Fruit fly (Drosophila melanogaster) whole organism, embryonic: ENCODE results near the gene gfzf.

Source experiments
- CG10267 ChIP-seq: fragments of 200-800 bp; sonication (Bioruptor generic); optimal IDR thresholded peaks from 2 replicates; lab custom pipeline; 2018; ENCODE audit warnings: missing biosample characterization, mild to moderate bottlenecking, missing genetic modification characterization, moderate library complexity
- CG10431 ChIP-seq: fragments of 200-800 bp; sonication (Bioruptor generic); optimal IDR thresholded peaks from 3 replicates; lab custom pipeline; 2018; ENCODE audit warnings: missing biosample characterization, mild to moderate bottlenecking, missing genetic modification characterization
- CG10959 ChIP-seq: fragments of 200-800 bp; sonication (Bioruptor generic); IDR thresholded peaks from 2 replicates; pipeline ENCODE4 v1.3.6; 2022; ENCODE audit warnings: missing biosample characterization, missing genetic modification characterization
- CG11723 ChIP-seq: fragments of 200-800 bp; sonication (Bioruptor generic); optimal IDR thresholded peaks from 2 replicates; lab custom pipeline; 2017; ENCODE audit warnings: missing biosample characterization, mild to moderate bottlenecking, missing genetic modification characterization
- CG12219 ChIP-seq: fragments of 200-800 bp; sonication (Bioruptor generic); optimal IDR thresholded peaks from 3 replicates; lab custom pipeline; 2018; ENCODE audit warnings: missing biosample characterization, mild to moderate bottlenecking, missing genetic modification characterization
- CG14014 ChIP-seq: fragments of 200-800 bp; sonication (Bioruptor generic); IDR thresholded peaks from 2 replicates; pipeline ENCODE4 v1.3.6; 2022; ENCODE audit warnings: missing biosample characterization, missing genetic modification characterization
- CG14965 ChIP-seq: fragments of 200-800 bp; sonication (Bioruptor generic); optimal IDR thresholded peaks from 2 replicates; lab custom pipeline; 2016; ENCODE audit warnings: missing biosample characterization, missing genetic modification characterization, borderline replicate concordance
- CG16863 ChIP-seq: fragments of 200-800 bp; sonication (Bioruptor generic); optimal IDR thresholded peaks from 3 replicates; lab custom pipeline; 2016; ENCODE audit warnings: missing biosample characterization, missing genetic modification characterization
- CG30403 ChIP-seq: fragments of 200-800 bp; sonication (Bioruptor generic); optimal IDR thresholded peaks from 3 replicates; lab custom pipeline; 2016; ENCODE audit warnings: missing biosample characterization, missing genetic modification characterization
- CG34422 ChIP-seq: fragments of 200-800 bp; sonication (Bioruptor generic); IDR thresholded peaks from 3 replicates; pipeline ENCODE4 v1.3.6; 2022; ENCODE audit warnings: missing biosample characterization, missing genetic modification characterization
- CG42726 ChIP-seq: fragments of 200-800 bp; sonication (Bioruptor generic); IDR thresholded peaks from 2 replicates; pipeline ENCODE4 v1.3.6; 2022; ENCODE audit warnings: missing biosample characterization, missing genetic modification characterization; ENCODE audit not compliant: partially characterized antibody
- CG4820 ChIP-seq: fragments of 200-800 bp; sonication (Bioruptor generic); optimal IDR thresholded peaks from 3 replicates; lab custom pipeline; 2016; ENCODE audit warnings: missing biosample characterization, missing genetic modification characterization
- CG5180 ChIP-seq: fragments of 200-800 bp; sonication (Bioruptor generic); optimal IDR thresholded peaks from 3 replicates; lab custom pipeline; 2017; ENCODE audit warnings: missing biosample characterization, missing genetic modification characterization, mild to moderate bottlenecking, moderate library complexity, missing genetic modification reagents
- CG9797 ChIP-seq: fragments of 200-800 bp; sonication (Bioruptor generic); optimal IDR thresholded peaks from 3 replicates; lab custom pipeline; 2018; ENCODE audit warnings: missing biosample characterization, mild to moderate bottlenecking, missing genetic modification characterization
- CG9876 ChIP-seq: fragments of 200-800 bp; sonication (Bioruptor generic); optimal IDR thresholded peaks from 2 replicates; lab custom pipeline; 2016; ENCODE audit warnings: missing biosample characterization, missing genetic modification characterization
- CkIIα-i1 ChIP-seq: fragments of 200-800 bp; sonication (Bioruptor generic); IDR thresholded peaks from 2 replicates; pipeline ENCODE4 v1.3.6; 2022; ENCODE audit warnings: missing biosample characterization, missing genetic modification characterization
- D19B ChIP-seq: fragments of 200-800 bp; sonication (Bioruptor generic); optimal IDR thresholded peaks from 2 replicates; lab custom pipeline; 2017; ENCODE audit warnings: missing biosample characterization, mild to moderate bottlenecking, missing genetic modification characterization
- Doc3 ChIP-seq: fragments of 200-800 bp; sonication (Bioruptor generic); IDR thresholded peaks from 3 replicates; pipeline ENCODE4 v1.3.6; 2022; ENCODE audit warnings: missing biosample characterization, missing genetic modification characterization; ENCODE audit not compliant: partially characterized antibody
- H2.0 ChIP-seq: fragments of 200-800 bp; sonication (Bioruptor generic); IDR thresholded peaks from 2 replicates; pipeline ENCODE4 v1.3.6; 2022; ENCODE audit warnings: missing biosample characterization, missing genetic modification characterization
- HmgD ChIP-seq: fragments of 200-800 bp; sonication (Bioruptor generic); optimal IDR thresholded peaks from 3 replicates; lab custom pipeline; 2016; ENCODE audit warnings: missing biosample characterization, missing genetic modification characterization
- Hmx ChIP-seq: fragments of 200-800 bp; sonication (Bioruptor generic); optimal IDR thresholded peaks from 2 replicates; lab custom pipeline; 2016; ENCODE audit warnings: missing biosample characterization, missing genetic modification characterization
- Hr51 ChIP-seq, 2 experiments: fragments of 200-800 bp; sonication (Bioruptor generic); optimal IDR thresholded peaks; 2 replicates in 1 of 2; 3 replicates in 1 of 2; lab custom pipeline; 2016 to 2018; ENCODE audit warnings: missing biosample characterization in 2 of 2, missing genetic modification characterization in 2 of 2, mild to moderate bottlenecking in 1 of 2, moderate library complexity in 1 of 2
- Max ChIP-seq: fragments of 200-800 bp; sonication (Bioruptor generic); optimal IDR thresholded peaks from 2 replicates; lab custom pipeline; 2016; ENCODE audit warnings: missing biosample characterization, mild to moderate bottlenecking, missing genetic modification characterization
- Med ChIP-seq: fragments of 200-800 bp; sonication (Bioruptor generic); peaks from one replicate; lab custom pipeline; 2016; ENCODE audit warnings: missing biosample characterization, missing genetic modification characterization, mild to moderate bottlenecking, inconsistent platforms, moderate library complexity
- Mes4 ChIP-seq: fragments of 200-800 bp; sonication (Bioruptor generic); optimal IDR thresholded peaks from 2 replicates; lab custom pipeline; 2016; ENCODE audit warnings: missing biosample characterization, missing genetic modification characterization
- Nf-YC ChIP-seq: fragments of 200-800 bp; optimal IDR thresholded peaks from 3 replicates; lab custom pipeline; 2019; ENCODE audit warnings: missing biosample characterization, mild to moderate bottlenecking, missing genetic modification characterization, moderate library complexity
- Tbp ChIP-seq: fragments of >200 bp; optimal IDR thresholded peaks from 2 replicates; lab custom pipeline; 2018; ENCODE audit warnings: missing biosample characterization, missing genetic modification characterization
- aop ChIP-seq: fragments of 200-800 bp; sonication (Bioruptor generic); IDR thresholded peaks from 2 replicates; pipeline ENCODE4 v1.3.6; 2022; ENCODE audit warnings: missing biosample characterization, missing genetic modification characterization
- ara ChIP-seq: fragments of 200-800 bp; sonication (Bioruptor generic); IDR thresholded peaks from 2 replicates; pipeline ENCODE4 v1.3.6; 2022; ENCODE audit warnings: missing biosample characterization, missing genetic modification characterization
- ash1 ChIP-seq: fragments of 200-800 bp; sonication (Bioruptor generic); optimal IDR thresholded peaks from 2 replicates; lab custom pipeline; 2018; ENCODE audit warnings: missing biosample characterization, mild to moderate bottlenecking, missing genetic modification characterization
- ato ChIP-seq: fragments of 200-800 bp; sonication (Bioruptor generic); IDR thresholded peaks from 2 replicates; pipeline ENCODE4 v1.3.6; 2022; ENCODE audit warnings: missing biosample characterization, missing genetic modification characterization; ENCODE audit not compliant: partially characterized antibody
- az2 ChIP-seq: fragments of 200-800 bp; sonication (Bioruptor generic); optimal IDR thresholded peaks from 3 replicates; lab custom pipeline; 2016; ENCODE audit warnings: missing biosample characterization, missing genetic modification characterization
- bowl ChIP-seq: fragments of 200-800 bp; sonication (Bioruptor generic); IDR thresholded peaks from 2 replicates; pipeline ENCODE4 v1.3.6; 2022; ENCODE audit warnings: missing biosample characterization, missing genetic modification characterization
- croc ChIP-seq: fragments of 200-800 bp; sonication (Bioruptor generic); conservative IDR thresholded peaks from 3 replicates; pipeline ENCODE4 v1.3.6; 2022; ENCODE audit warnings: missing biosample characterization, missing genetic modification characterization
- da ChIP-seq: fragments of 200-800 bp; sonication (Bioruptor generic); optimal IDR thresholded peaks from 2 replicates; lab custom pipeline; 2016; ENCODE audit warnings: missing biosample characterization, missing genetic modification characterization
- ewg ChIP-seq: fragments of 200-800 bp; sonication (Bioruptor generic); optimal IDR thresholded peaks from 3 replicates; lab custom pipeline; 2017; ENCODE audit warnings: mild to moderate bottlenecking, missing biosample characterization, missing genetic modification reagents, missing genetic modification characterization
- fd96Cb ChIP-seq: fragments of 200-800 bp; sonication (Bioruptor generic); optimal IDR thresholded peaks from 2 replicates; lab custom pipeline; 2018; ENCODE audit warnings: missing biosample characterization, mild to moderate bottlenecking, missing genetic modification characterization, moderate library complexity
- gcm ChIP-seq: fragments of 200-800 bp; sonication (Bioruptor generic); optimal IDR thresholded peaks from 2 replicates; lab custom pipeline; 2019; ENCODE audit warnings: missing biosample characterization, mild to moderate bottlenecking, missing genetic modification characterization, moderate library complexity
- gfzf ChIP-seq: fragments of 200-800 bp; sonication (Bioruptor generic); optimal IDR thresholded peaks from 2 replicates; lab custom pipeline; 2016; ENCODE audit warnings: missing biosample characterization, mild to moderate bottlenecking, missing genetic modification characterization, moderate library complexity
- insv ChIP-seq, 2 experiments: fragments of 200-800 bp; sonication (Bioruptor generic); optimal IDR thresholded peaks; 3 replicates each; lab custom pipeline; 2016 to 2018; ENCODE audit warnings: missing biosample characterization in 2 of 2, missing genetic modification characterization in 2 of 2
- kay ChIP-seq: fragments of 200-800 bp; sonication (Bioruptor generic); optimal IDR thresholded peaks from 2 replicates; lab custom pipeline; 2016; ENCODE audit warnings: missing biosample characterization, missing genetic modification characterization
- nerfin-1 ChIP-seq: fragments of 200-800 bp; sonication (Bioruptor generic); optimal IDR thresholded peaks from 3 replicates; lab custom pipeline; 2019; ENCODE audit warnings: missing biosample characterization, mild to moderate bottlenecking, missing genetic modification characterization, moderate library complexity
- oc ChIP-seq: fragments of 200-800 bp; sonication (Bioruptor generic); optimal IDR thresholded peaks from 2 replicates; lab custom pipeline; 2018; ENCODE audit warnings: missing biosample characterization, mild to moderate bottlenecking, missing genetic modification characterization, moderate library complexity
- org-1 ChIP-seq: fragments of 200-800 bp; sonication (Bioruptor generic); optimal IDR thresholded peaks from 2 replicates; lab custom pipeline; 2017; ENCODE audit warnings: missing biosample characterization, missing genetic modification characterization
- pita ChIP-seq: fragments of 200-800 bp; sonication (Bioruptor generic); optimal IDR thresholded peaks from 2 replicates; lab custom pipeline; 2017; ENCODE audit warnings: missing biosample characterization, mild to moderate bottlenecking, missing genetic modification characterization
- sim ChIP-seq: fragments of 200-800 bp; sonication (Bioruptor generic); IDR thresholded peaks from 2 replicates; pipeline ENCODE4 v1.3.6; 2022; ENCODE audit warnings: missing biosample characterization, missing genetic modification characterization
- tna ChIP-seq: fragments of 200-800 bp; sonication (Bioruptor generic); IDR thresholded peaks from 2 replicates; pipeline ENCODE4 v1.3.6; 2022; ENCODE audit warnings: missing biosample characterization, missing genetic modification characterization; ENCODE audit not compliant: partially characterized antibody
- vnd ChIP-seq: fragments of 200-800 bp; sonication (Bioruptor generic); IDR thresholded peaks from 3 replicates; pipeline ENCODE4 v1.3.6; 2022; ENCODE audit warnings: missing biosample characterization, missing genetic modification characterization; ENCODE audit not compliant: partially characterized antibody
- wor ChIP-seq: fragments of 200-800 bp; sonication (Bioruptor generic); IDR thresholded peaks from 2 replicates; pipeline ENCODE4 v1.3.6; 2022; ENCODE audit warnings: missing biosample characterization, missing genetic modification characterization
- zen2 ChIP-seq: fragments of 200-800 bp; sonication (Bioruptor generic); IDR thresholded peaks from 3 replicates; pipeline ENCODE4 v1.3.6; 2022; ENCODE audit warnings: missing biosample characterization, missing genetic modification characterization; ENCODE audit not compliant: partially characterized antibody

Gene gfzf

DNA sequence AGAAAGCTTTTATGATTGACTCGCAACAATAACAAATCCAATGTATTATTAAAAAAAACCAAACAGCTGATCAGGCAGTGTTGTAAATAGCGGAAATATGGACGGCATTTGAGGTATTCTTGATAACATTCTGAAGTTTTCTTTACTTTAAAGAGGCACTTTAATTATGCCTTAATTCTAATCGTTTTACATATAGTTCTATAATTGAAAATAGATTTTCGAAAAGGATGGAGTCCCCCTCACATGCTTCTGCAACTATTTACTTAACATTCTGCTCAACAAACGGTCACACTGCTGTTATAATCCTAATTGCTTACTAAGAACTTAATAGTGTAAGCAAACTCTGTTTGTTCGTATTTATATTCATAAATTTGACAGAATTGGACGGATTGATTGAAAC, 22.8 kb downstream of the gfzf start, which contains the start of gene CG10068 (continued):
- TF ChIP-seq CG5180 (GFP tag; lab: Kevin White, UChicago) (peak; percentile 63), CG4820 (GFP tag; lab: Kevin White, UChicago) (peak; percentile 84), oc (tag; lab: Kevin White, UChicago) (peak; percentile 91), da (GFP tag; lab: Kevin White, UChicago) (peak; percentile 28), CG30403 (peak; percentile 87), Max (GFP tag; lab: Kevin White, UChicago) (peak; percentile 91), CG12219 (GFP tag; lab: Kevin White, UChicago) (peak; percentile 79), ato (GFP tag; lab: Robert Waterston, UW) (no peak), Doc3 (GFP tag; lab: Robert Waterston, UW) (no peak), kay (GFP tag; lab: Kevin White, UChicago) (peak; percentile 78), ash1 (GFP tag; lab: Kevin White, UChicago) (no peak), aop (GFP tag; lab: Robert Waterston, UW) (0 out of 2 replicates have a peak, but pooled peaks have one; percentile 79), CG9876 (GFP tag; lab: Kevin White, UChicago) (peak; percentile 72), zen2 (GFP tag; lab: Robert Waterston, UW) (0 out of 3 replicates have a peak, but pooled peaks have one; percentile 6), gfzf (GFP tag; lab: Kevin White, UChicago) (peak; percentile 60), tna (GFP tag; lab: Robert Waterston, UW) (no peak), CG14014 (GFP tag; lab: Robert Waterston, UW) (peak; percentile 89), CG34422 (GFP tag; lab: Robert Waterston, UW) (peak; percentile 94), CG14965 (GFP tag; lab: Kevin White, UChicago) (peak; percentile 39), ewg (GFP tag; lab: Kevin White, UChicago) (peak; percentile 78), D19B (GFP tag; lab: Kevin White, UChicago) (peak; percentile 58), vnd (GFP tag; lab: Robert Waterston, UW) (no peak), Med (peak; percentile 99), Hr51 (GFP tag; optimal IDR thresholded peaks at IDR 0.05; lab: Kevin White, UChicago) (peak; percentile 86 to 87), bowl (peak; percentile 87), croc (peak; percentile 77), CG9797 (GFP tag; lab: Kevin White, UChicago) (peak; percentile 69), sim (peak; percentile 91), nerfin-1 (tag; lab: Kevin White, UChicago) (peak; percentile 80), org-1 (GFP tag; lab: Kevin White, UChicago) (peak; percentile 73), HmgD (GFP tag; lab: Kevin White, UChicago) (peak; percentile 60), ara (GFP tag; lab: Robert Waterston, UW) (peak; percentile 94), pita (GFP tag; lab: Kevin White, UChicago) (no peak), fd96Cb (tag; lab: Kevin White, UChicago) (peak; percentile 88), wor (GFP tag; lab: Robert Waterston, UW) (peak; percentile 79), CG11723 (GFP tag; lab: Kevin White, UChicago) (peak; percentile 59), gcm (peak; percentile 87), az2 (GFP tag; lab: Kevin White, UChicago) (peak; percentile 89), CG10431 (GFP tag; lab: Kevin White, UChicago) (peak; percentile 30), Nf-YC (tag; lab: Kevin White, UChicago) (peak; percentile 75), CG16863 (GFP tag; lab: Kevin White, UChicago) (peak; percentile 89), CG10959 (peak; percentile 90), CG10267 (tag; lab: Kevin White, UChicago) (peak; percentile 99), Mes4 (GFP tag; lab: Kevin White, UChicago) (peak; percentile 85), CkIIα-i1 (GFP tag; lab: Robert Waterston, UW) (no peak), CG42726 (GFP tag; lab: Robert Waterston, UW) (no peak), H2.0 (GFP tag; lab: Robert Waterston, UW) (peak; percentile 92), Hmx (GFP tag; lab: Kevin White, UChicago) (peak; percentile 43), Tbp (GFP tag; lab: Kevin White, UChicago) (no peak), insv (GFP tag; optimal IDR thresholded peaks at IDR 0.05; lab: Kevin White, UChicago) (peak in 1 of 2 experiments; percentile 57)
